Worm (Caenorhabditis elegans) whole organism, L4 larva: ENCODE measurements around the gene F48G7.4.

Source experiments
- dmd-9 ChIP-seq: fragments of 200-800 bp; sonication (Bioruptor generic); IDR thresholded peaks from 2 replicates; pipeline ENCODE4 v1.3.6; 2022; ENCODE audit warnings: missing genetic modification reagents, missing genetic modification characterization, missing compliant biosample characterization
- dve-1 ChIP-seq: sonication (generic microtip); optimal IDR thresholded peaks from 2 replicates; lab custom pipeline; 2017; ENCODE audit warnings: antibody characterized with exemption, mild to moderate bottlenecking, missing genetic modification characterization, missing compliant biosample characterization; ENCODE audit not compliant: insufficient read depth
- lin-13 ChIP-seq: fragments of 150-350 bp; optimal IDR thresholded peaks from 2 replicates; lab custom pipeline; 2014; ENCODE audit warnings: missing biosample characterization, missing genetic modification reagents, missing genetic modification characterization
- nhr-76 ChIP-seq: fragments of 150-350 bp; optimal IDR thresholded peaks from 2 replicates; lab custom pipeline; 2014; ENCODE audit warnings: missing biosample characterization, missing genetic modification characterization
- nhr-77 ChIP-seq: fragments of 150-350 bp; optimal IDR thresholded peaks from 2 replicates; lab custom pipeline; 2014; ENCODE audit warnings: missing biosample characterization, missing genetic modification characterization
- spr-1 ChIP-seq: sonication (generic microtip); optimal IDR thresholded peaks from 2 replicates; lab custom pipeline; 2016; ENCODE audit warnings: mild to moderate bottlenecking, missing genetic modification characterization, missing compliant biosample characterization
- unc-62 ChIP-seq, 3 experiments: fragments of 150-350 bp in 1 of 3; sonication (generic microtip); optimal IDR thresholded peaks in 2 of 3; peaks in 1 of 3; 1 replicate in 1 of 3; 2 replicates in 2 of 3; lab custom pipeline; 2014 to 2017; ENCODE audit warnings: missing biosample characterization in 3 of 3, missing genetic modification characterization in 3 of 3, missing genetic modification reagents in 3 of 3, missing genotype in 1 of 3

DNA sequence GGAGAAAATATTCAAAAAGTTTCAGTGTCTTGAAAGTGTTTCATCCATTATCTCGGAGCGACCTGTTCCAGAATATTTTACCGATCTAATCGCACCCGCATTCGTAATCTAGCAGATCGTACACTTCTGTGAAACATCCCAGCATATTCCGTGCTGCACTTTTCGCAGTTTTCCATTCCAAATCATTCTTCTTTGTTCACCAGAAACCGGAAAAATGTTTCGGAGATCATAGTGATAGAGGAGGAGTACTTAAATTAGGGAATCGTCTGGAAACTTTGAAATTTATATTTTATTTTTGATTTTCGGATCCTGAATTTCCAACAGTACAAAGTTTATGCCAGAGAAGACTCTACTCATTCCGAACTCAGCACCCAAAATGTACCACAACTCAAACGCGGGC is 33.8 kb upstream of the F48G7.4 start, which contains the start of gene K06H6.2:
- no peak for TF ChIP-seq spr-1 (tag; lab: Kevin White, UChicago)
- TF ChIP-seq nhr-77 (tag; lab: Kevin White, UChicago): no peak
- TF ChIP-seq lin-13 (GFP tag; lab: Kevin White, UChicago): no peak
- TF ChIP-seq dve-1: no peak
- TF ChIP-seq nhr-76: no peak
- TF ChIP-seq dmd-9 (GFP tag; lab: Robert Waterston, UW): no peak
- no peak for TF ChIP-seq unc-62 (GFP tag; optimal IDR thresholded peaks at IDR 0.05 in 1 of 2; lab: Kevin White, UChicago)
- TF ChIP-seq unc-62 (tag; optimal IDR thresholded peaks at IDR 0.05; lab: Kevin White, UChicago): no peak
